Worm (Caenorhabditis elegans) whole organism, L3 larva: ENCODE data around the gene gex-4.

Experiments
- daf-12 ChIP-seq: fragments of 150-350 bp; optimal IDR thresholded peaks from 2 replicates; lab custom pipeline; 2014; ENCODE audit warnings: missing biosample characterization, missing genetic modification reagents, missing genetic modification characterization
- elt-1 ChIP-seq: fragments of 150-350 bp; optimal IDR thresholded peaks from 2 replicates; lab custom pipeline; 2014; ENCODE audit warnings: missing biosample characterization, missing genetic modification characterization
- fkh-10 ChIP-seq: sonication (generic microtip); optimal IDR thresholded peaks from 2 replicates; lab custom pipeline; 2017; ENCODE audit warnings: missing biosample characterization, missing genetic modification reagents, missing genetic modification characterization
- nhr-28 ChIP-seq: fragments of 150-350 bp; optimal IDR thresholded peaks from 2 replicates; lab custom pipeline; 2014; ENCODE audit warnings: missing biosample characterization, missing genetic modification characterization
- nhr-76 ChIP-seq: fragments of 150-350 bp; sonication (generic microtip); optimal IDR thresholded peaks from 5 replicates; lab custom pipeline; 2014; ENCODE audit warnings: missing biosample characterization, missing genetic modification characterization

- TF ChIP-seq daf-12 (tag; lab: Kevin White, UChicago) = no peak
- no peak for TF ChIP-seq fkh-10 (GFP tag; lab: Kevin White, UChicago)
- no peak for TF ChIP-seq elt-1 (tag; lab: Kevin White, UChicago)
- no peak for TF ChIP-seq nhr-76 (tag; lab: Kevin White, UChicago)
- no peak for TF ChIP-seq nhr-28 (tag; lab: Kevin White, UChicago)
Observed at ce11 chrIII:12235359-12235758, 16.9 kb upstream of the gex-4 start.
